Worm (Caenorhabditis elegans): Measurements from ENCODE around the gene K04C1.2.

The K04C1.2 gene

ce11 chrX:14257661-14258060 lies 19.2 kb downstream of the K04C1.2 start, which contains the start of gene E02H4.4:
TSS of gene E02H4.4 (plus strand) at chrX:14257961.
- TF ChIP-seq F13C5.2 (tag; optimal IDR thresholded peaks at IDR 0.05) (no peak), hnd-1 (tag; optimal IDR thresholded peaks at IDR 0.05) (no peak), flt-1 (GFP tag; IDR thresholded peaks at IDR 0.05) (no peak), tbx-11 (GFP tag; IDR thresholded peaks at IDR 0.05) (no peak), ets-7 (tag; optimal IDR thresholded peaks at IDR 0.05) (no peak), B0310.2 (tag; optimal IDR thresholded peaks at IDR 0.05) (no peak), ceh-36 (tag; optimal IDR thresholded peaks at IDR 0.05) (no peak), hmg-4 (GFP tag; optimal IDR thresholded peaks at IDR 0.05) (no peak), scrt-1 (GFP tag; IDR thresholded peaks at IDR 0.05) (no peak), aly-1 (tag; optimal IDR thresholded peaks at IDR 0.05) (no peak), pes-1 (GFP tag; IDR thresholded peaks at IDR 0.05) (no peak), tra-4 (tag; optimal IDR thresholded peaks at IDR 0.05) (no peak), tbx-37 (GFP tag; conservative IDR thresholded peaks at IDR 0.05) (no peak), sea-1 (GFP tag; conservative IDR thresholded peaks at IDR 0.05) (no peak), hmbx-1 (tag; optimal IDR thresholded peaks at IDR 0.05) (no peak)

- TF ChIP-seq hmg-4 (GFP tag; optimal IDR thresholded peaks at IDR 0.05) (no peak), hnd-1 (tag; optimal IDR thresholded peaks at IDR 0.05) (no peak)
These were observed 25.0 kb downstream of the K04C1.2 start, which contains the start of gene E02H4.8 for ce11 chrX:14263473-14263872. TSS of gene E02H4.8 (minus strand) at chrX:14263573.

DNA sequence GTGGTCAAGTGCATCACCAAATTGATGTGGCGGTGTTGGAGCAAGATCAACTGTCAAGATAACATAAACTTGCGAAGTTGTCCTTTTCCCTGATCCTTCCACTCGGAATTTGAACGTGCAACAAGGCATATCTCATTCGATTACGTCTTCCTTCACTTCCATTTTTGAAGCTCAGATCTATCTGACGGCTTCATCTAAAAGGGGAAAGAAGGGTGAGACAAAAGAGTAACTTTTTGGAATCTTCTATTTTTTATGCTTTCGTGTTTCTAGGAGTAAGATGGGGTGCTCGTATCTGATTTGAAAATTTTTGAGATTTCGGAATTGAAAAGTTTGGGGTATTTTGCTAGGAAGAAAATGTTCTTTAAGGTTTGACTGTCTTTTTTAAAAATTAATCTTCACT lies 28.7 kb downstream of the K04C1.2 start:
- no peak for TF ChIP-seq hnd-1 (tag; optimal IDR thresholded peaks at IDR 0.05)
- TF ChIP-seq tra-4 (tag; optimal IDR thresholded peaks at IDR 0.05) = no peak
- TF ChIP-seq F13C5.2 (tag; optimal IDR thresholded peaks at IDR 0.05) = no peak
- no peak for TF ChIP-seq ama-1 (optimal IDR thresholded peaks at IDR 0.05)
- TF ChIP-seq sea-1 (GFP tag; conservative IDR thresholded peaks at IDR 0.05) = no peak

ce11 chrX:14267781-14268180 lies 29.3 kb downstream of the K04C1.2 start, which contains the start of gene del-1:
TSS of gene del-1 (plus strand) at chrX:14268081.
- TF ChIP-seq sea-1 (GFP tag; conservative IDR thresholded peaks at IDR 0.05) (no peak), tbx-11 (GFP tag; IDR thresholded peaks at IDR 0.05) (no peak), flt-1 (GFP tag; IDR thresholded peaks at IDR 0.05) (no peak), ama-1 (optimal IDR thresholded peaks at IDR 0.05) (no peak), B0310.2 (tag; optimal IDR thresholded peaks at IDR 0.05) (no peak), tra-4 (tag; optimal IDR thresholded peaks at IDR 0.05) (no peak)

DNA sequence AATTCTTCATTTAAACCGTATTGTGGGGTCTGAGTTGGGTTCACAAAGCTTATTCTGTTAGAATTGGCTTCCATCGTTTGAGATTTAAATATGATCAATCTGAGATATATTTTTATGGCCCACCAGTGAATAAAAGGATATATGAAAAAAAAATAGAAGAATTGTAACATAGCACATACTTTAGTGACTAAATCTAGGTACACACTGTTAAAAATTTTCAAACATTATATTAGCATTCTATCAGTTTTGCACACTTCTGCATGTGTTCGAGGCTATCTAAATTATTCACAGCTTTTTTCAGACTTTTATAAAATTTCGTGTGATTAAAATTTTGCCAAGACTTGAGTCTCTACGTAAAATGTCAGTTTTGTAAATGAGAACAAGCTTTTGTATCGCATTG lies 43.0 kb downstream of the K04C1.2 start, which contains the start of gene E02H4.2:
Gene E02H4.2 (minus strand): TSS at position 101 of the 400 bp plus-strand sequence.
- TF ChIP-seq tbx-37 (GFP tag; conservative IDR thresholded peaks at IDR 0.05) = no peak

DNA sequence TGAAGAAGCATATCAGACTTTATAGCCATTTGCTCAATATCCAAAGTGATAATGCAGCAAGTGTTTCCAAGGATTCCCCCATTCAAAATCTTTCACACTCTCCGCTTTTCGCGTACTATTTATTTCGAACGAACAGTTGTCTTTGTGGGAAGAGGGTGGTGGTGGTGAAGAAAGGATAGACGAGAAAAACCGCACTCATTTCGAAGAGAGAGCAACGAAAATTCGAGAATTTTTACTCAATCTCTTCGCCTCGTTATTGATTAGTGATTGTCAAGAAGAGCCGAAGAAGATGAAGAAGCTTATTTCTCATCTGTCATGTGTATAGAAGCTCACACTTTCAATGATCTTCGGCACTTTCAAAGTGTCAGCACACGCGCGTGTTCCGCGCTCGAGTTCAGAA lies 49.4 kb downstream of the K04C1.2 start:
- no peak for TF ChIP-seq ets-7 (tag; optimal IDR thresholded peaks at IDR 0.05)
- no peak for TF ChIP-seq tbx-11 (GFP tag; IDR thresholded peaks at IDR 0.05)
- no peak for TF ChIP-seq hmbx-1 (tag; optimal IDR thresholded peaks at IDR 0.05)
- no peak for TF ChIP-seq F13C5.2 (tag; optimal IDR thresholded peaks at IDR 0.05)
- no peak for TF ChIP-seq ama-1 (optimal IDR thresholded peaks at IDR 0.05)
- no peak for TF ChIP-seq hnd-1 (tag; optimal IDR thresholded peaks at IDR 0.05)
- no peak for TF ChIP-seq B0310.2 (tag; optimal IDR thresholded peaks at IDR 0.05)
- TF ChIP-seq sea-1 (GFP tag; conservative IDR thresholded peaks at IDR 0.05) = no peak
- no peak for TF ChIP-seq tra-4 (tag; optimal IDR thresholded peaks at IDR 0.05)
- TF ChIP-seq ceh-36 (tag; optimal IDR thresholded peaks at IDR 0.05) = no peak
- no peak for TF ChIP-seq scrt-1 (GFP tag; IDR thresholded peaks at IDR 0.05)
- TF ChIP-seq pes-1 (GFP tag; IDR thresholded peaks at IDR 0.05) = no peak

DNA sequence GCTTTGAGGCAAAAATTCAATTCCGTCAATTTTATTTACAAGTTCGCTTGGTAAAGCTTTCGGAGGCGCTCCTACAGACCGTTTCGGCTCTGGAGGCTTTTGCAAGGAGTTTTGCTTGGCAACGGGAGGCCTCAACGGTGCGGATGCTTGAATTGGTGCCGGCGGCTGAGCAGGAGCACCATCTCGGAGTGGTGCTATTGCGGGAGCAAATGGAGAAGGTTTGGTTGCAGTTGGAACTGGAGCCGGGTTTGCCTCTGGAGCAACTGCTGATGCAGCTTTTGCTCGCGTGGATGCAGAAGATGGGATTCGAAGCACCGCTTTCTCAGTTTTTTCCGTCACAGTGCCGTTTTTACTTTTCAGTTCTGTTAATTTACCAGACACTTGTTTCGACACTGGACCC lies 51.5 kb downstream of the K04C1.2 start:
- TF ChIP-seq ets-7 (tag; optimal IDR thresholded peaks at IDR 0.05) = no peak
- TF ChIP-seq tbx-11 (GFP tag; IDR thresholded peaks at IDR 0.05) = no peak
- TF ChIP-seq F13C5.2 (tag; optimal IDR thresholded peaks at IDR 0.05) = no peak
- TF ChIP-seq sea-1 (GFP tag; conservative IDR thresholded peaks at IDR 0.05) = no peak
- no peak for TF ChIP-seq ceh-13 (GFP tag; optimal IDR thresholded peaks at IDR 0.05)
- TF ChIP-seq hmbx-1 (tag; optimal IDR thresholded peaks at IDR 0.05) = no peak
- TF ChIP-seq ama-1 (optimal IDR thresholded peaks at IDR 0.05) = no peak
- no peak for TF ChIP-seq ceh-36 (tag; optimal IDR thresholded peaks at IDR 0.05)
- TF ChIP-seq B0310.2 (tag; optimal IDR thresholded peaks at IDR 0.05) = no peak

All from whole organism, early embryonic.